Worm (Caenorhabditis elegans): ENCODE measurements around the gene nhr-232.

- TF ChIP-seq nhr-11 (tag; optimal IDR thresholded peaks at IDR 0.05) (no peak), ceh-16 (tag; optimal IDR thresholded peaks at IDR 0.05) (no peak), unc-62 (GFP tag; optimal IDR thresholded peaks at IDR 0.05) (no peak), fkh-10 (GFP tag; optimal IDR thresholded peaks at IDR 0.05) (no peak), aly-2 (tag; optimal IDR thresholded peaks at IDR 0.05) (no peak), elt-3 (tag; optimal IDR thresholded peaks at IDR 0.05) (no peak), fos-1 (tag; optimal IDR thresholded peaks at IDR 0.05) (no peak), pha-4 (tag; optimal IDR thresholded peaks at IDR 0.05) (no peak), unc-39 (tag; optimal IDR thresholded peaks at IDR 0.05) (no peak), daf-12 (tag; optimal IDR thresholded peaks at IDR 0.05) (no peak), ZK546.5 (tag; optimal IDR thresholded peaks at IDR 0.05) (no peak)
Observed at ce11 chrV:10307283-10307682, 51.3 kb downstream of the nhr-232 start, which contains the start of gene che-12.

Measured in whole organism, L3 larva.